Fruit fly (Drosophila melanogaster) whole organism, embryonic: ENCODE results near the gene Kr-h2.
A peak's percentile ranks its signal among the peaks of the same experiment; 100 is the strongest.

Experiments
- Atf-2 ChIP-seq: fragments of 200-800 bp; sonication (Bioruptor generic); optimal IDR thresholded peaks from 2 replicates; lab custom pipeline; 2016; ENCODE audit warnings: missing biosample characterization, missing genetic modification characterization
- B-H1 ChIP-seq: fragments of 200-800 bp; sonication (Bioruptor generic); IDR thresholded peaks from 3 replicates; pipeline ENCODE4 v1.3.6; 2022; ENCODE audit warnings: missing biosample characterization, missing genetic modification characterization
- BEAF-32 ChIP-seq: fragments of 200-800 bp; sonication (Bioruptor generic); optimal IDR thresholded peaks from 3 replicates; lab custom pipeline; 2017; ENCODE audit warnings: missing biosample characterization, missing genetic modification characterization, mild to moderate bottlenecking, moderate library complexity, missing genetic modification reagents
- Bgb ChIP-seq: fragments of 200-800 bp; sonication (Bioruptor generic); IDR thresholded peaks from 2 replicates; pipeline ENCODE4 v1.3.6; 2022; ENCODE audit warnings: missing biosample characterization, missing genetic modification characterization; ENCODE audit not compliant: partially characterized antibody
- CG10147 ChIP-seq: fragments of 200-800 bp; sonication (Bioruptor generic); optimal IDR thresholded peaks from 2 replicates; lab custom pipeline; 2019; ENCODE audit warnings: missing biosample characterization, mild to moderate bottlenecking, missing genetic modification characterization, moderate library complexity
- CG10431 ChIP-seq: fragments of 200-800 bp; sonication (Bioruptor generic); optimal IDR thresholded peaks from 3 replicates; lab custom pipeline; 2018; ENCODE audit warnings: missing biosample characterization, mild to moderate bottlenecking, missing genetic modification characterization
- CG12155 ChIP-seq: fragments of 200-800 bp; sonication (Bioruptor generic); optimal IDR thresholded peaks from 3 replicates; lab custom pipeline; 2016; ENCODE audit warnings: missing biosample characterization, missing genetic modification characterization
- CG13424 ChIP-seq: fragments of 200-800 bp; sonication (Bioruptor generic); optimal IDR thresholded peaks from 2 replicates; lab custom pipeline; 2019; ENCODE audit warnings: missing biosample characterization, mild to moderate bottlenecking, missing genetic modification characterization, moderate library complexity
- CG14860 ChIP-seq: fragments of 200-800 bp; sonication (Bioruptor generic); IDR thresholded peaks from 3 replicates; pipeline ENCODE4 v1.3.6; 2022; ENCODE audit warnings: missing biosample characterization, missing genetic modification characterization; ENCODE audit not compliant: partially characterized antibody
- CG14965 ChIP-seq: fragments of 200-800 bp; sonication (Bioruptor generic); optimal IDR thresholded peaks from 2 replicates; lab custom pipeline; 2016; ENCODE audit warnings: missing biosample characterization, missing genetic modification characterization, borderline replicate concordance
- CG15514 ChIP-seq: fragments of 200-800 bp; sonication (Bioruptor generic); optimal IDR thresholded peaks from 3 replicates; lab custom pipeline; 2017; ENCODE audit warnings: missing biosample characterization, missing genetic modification characterization, mild to moderate bottlenecking, moderate library complexity, missing genetic modification reagents
- CG1792 ChIP-seq: fragments of 200-800 bp; sonication (Bioruptor generic); optimal IDR thresholded peaks from 2 replicates; lab custom pipeline; 2016; ENCODE audit warnings: missing biosample characterization, missing genetic modification characterization
- CG18476 ChIP-seq: fragments of 200-800 bp; sonication (Bioruptor generic); optimal IDR thresholded peaks from 2 replicates; lab custom pipeline; 2016; ENCODE audit warnings: missing biosample characterization, mild to moderate bottlenecking, missing genetic modification characterization
- CG3726 ChIP-seq: fragments of 200-800 bp; sonication (Bioruptor generic); IDR thresholded peaks from 3 replicates; pipeline ENCODE4, ENCODE4 v1.3.6; 2022; ENCODE audit warnings: missing biosample characterization, missing genetic modification characterization
- CG4820 ChIP-seq: fragments of 200-800 bp; sonication (Bioruptor generic); optimal IDR thresholded peaks from 3 replicates; lab custom pipeline; 2016; ENCODE audit warnings: missing biosample characterization, missing genetic modification characterization
- CG5180 ChIP-seq: fragments of 200-800 bp; sonication (Bioruptor generic); optimal IDR thresholded peaks from 3 replicates; lab custom pipeline; 2017; ENCODE audit warnings: missing biosample characterization, missing genetic modification characterization, mild to moderate bottlenecking, moderate library complexity, missing genetic modification reagents
- CG5245 ChIP-seq: fragments of 200-800 bp; sonication (Bioruptor generic); optimal IDR thresholded peaks from 3 replicates; lab custom pipeline; 2016; ENCODE audit warnings: missing biosample characterization, missing genetic modification characterization
- CG5953 ChIP-seq: fragments of 200-800 bp; sonication (Bioruptor generic); IDR thresholded peaks from 2 replicates; pipeline ENCODE4 v1.3.6; 2022; ENCODE audit warnings: missing biosample characterization, missing genetic modification characterization
- CG6765 ChIP-seq: fragments of 200-800 bp; sonication (Bioruptor generic); optimal IDR thresholded peaks from 3 replicates; lab custom pipeline; 2017; ENCODE audit warnings: missing biosample characterization, mild to moderate bottlenecking, missing genetic modification characterization
- CG6791 ChIP-seq: fragments of 200-800 bp; sonication (Bioruptor generic); IDR thresholded peaks from 3 replicates; pipeline ENCODE4 v1.3.6; 2022; ENCODE audit warnings: missing biosample characterization, missing genetic modification characterization; ENCODE audit not compliant: partially characterized antibody
- CG7271 ChIP-seq: fragments of 200-800 bp; sonication (Bioruptor generic); optimal IDR thresholded peaks from 2 replicates; lab custom pipeline; 2018; ENCODE audit warnings: missing biosample characterization, mild to moderate bottlenecking, missing genetic modification characterization, moderate library complexity
- CG7357 ChIP-seq: fragments of 200-800 bp; sonication (Bioruptor generic); IDR thresholded peaks from 3 replicates; pipeline ENCODE4 v1.3.6; 2022; ENCODE audit warnings: missing biosample characterization, missing genetic modification characterization
- CG7745 ChIP-seq: fragments of 200-800 bp; sonication (Bioruptor generic); optimal IDR thresholded peaks from 2 replicates; lab custom pipeline; 2018; ENCODE audit warnings: missing biosample characterization, mild to moderate bottlenecking, missing genetic modification characterization, moderate library complexity
- Dll ChIP-seq: fragments of 200-800 bp; sonication (Bioruptor generic); IDR thresholded peaks from 4 replicates; pipeline ENCODE4 v1.3.6; 2022; ENCODE audit warnings: missing biosample characterization, missing genetic modification characterization; ENCODE audit not compliant: partially characterized antibody
- GATAe ChIP-seq: fragments of 200-800 bp; sonication (Bioruptor generic); conservative IDR thresholded peaks from 2 replicates; pipeline ENCODE4 v1.3.6; 2022; ENCODE audit warnings: missing biosample characterization, missing genetic modification characterization
- H2.0 ChIP-seq: fragments of 200-800 bp; sonication (Bioruptor generic); IDR thresholded peaks from 2 replicates; pipeline ENCODE4 v1.3.6; 2022; ENCODE audit warnings: missing biosample characterization, missing genetic modification characterization
- Hand ChIP-seq: fragments of 200-800 bp; sonication (Bioruptor generic); optimal IDR thresholded peaks from 2 replicates; lab custom pipeline; 2017; ENCODE audit warnings: mild to moderate bottlenecking, missing biosample characterization, missing genetic modification reagents, missing genetic modification characterization
- Hmr ChIP-seq: fragments of 200-800 bp; sonication (Bioruptor generic); optimal IDR thresholded peaks from 3 replicates; lab custom pipeline; 2017; ENCODE audit warnings: mild to moderate bottlenecking, missing biosample characterization, missing genetic modification reagents, missing genetic modification characterization
- Lpt ChIP-seq: fragments of >200 bp; optimal IDR thresholded peaks from 2 replicates; lab custom pipeline; 2018; ENCODE audit warnings: missing biosample characterization, missing genetic modification characterization
- MBD-R2 ChIP-seq: fragments of 200-800 bp; sonication (Bioruptor generic); IDR thresholded peaks from 2 replicates; pipeline ENCODE4 v1.3.6; 2022; ENCODE audit warnings: missing biosample characterization, missing genetic modification characterization
- Nf-YA ChIP-seq: fragments of 200-800 bp; sonication (Bioruptor generic); IDR thresholded peaks from 2 replicates; pipeline ENCODE4 v1.3.6; 2022; ENCODE audit warnings: missing biosample characterization, missing genetic modification characterization
- Sry-β ChIP-seq: fragments of 200-800 bp; sonication (Bioruptor generic); optimal IDR thresholded peaks from 2 replicates; lab custom pipeline; 2018; ENCODE audit warnings: missing biosample characterization, mild to moderate bottlenecking, missing genetic modification characterization, moderate library complexity
- croc ChIP-seq: fragments of 200-800 bp; sonication (Bioruptor generic); conservative IDR thresholded peaks from 3 replicates; pipeline ENCODE4 v1.3.6; 2022; ENCODE audit warnings: missing biosample characterization, missing genetic modification characterization
- danr ChIP-seq: fragments of 200-800 bp; sonication (Bioruptor generic); IDR thresholded peaks from 2 replicates; pipeline ENCODE4 v1.3.6; 2022; ENCODE audit warnings: missing biosample characterization, missing genetic modification characterization
- dpn ChIP-seq, 2 experiments: fragments of 200-800 bp; sonication (Bioruptor generic); optimal IDR thresholded peaks; 3 replicates each; lab custom pipeline; 2016; ENCODE audit warnings: missing biosample characterization in 2 of 2, missing genetic modification characterization in 2 of 2
- emc ChIP-seq: fragments of 200-800 bp; sonication (Bioruptor generic); optimal IDR thresholded peaks from 2 replicates; lab custom pipeline; 2016; ENCODE audit warnings: missing biosample characterization, missing genetic modification characterization
- eve ChIP-seq, 2 experiments: fragments of >200 bp; optimal IDR thresholded peaks; 2 replicates each; lab custom pipeline; 2017; ENCODE audit warnings: missing biosample characterization in 2 of 2, missing genetic modification characterization in 2 of 2
- gcm2 ChIP-seq: fragments of 200-800 bp; sonication (Bioruptor generic); optimal IDR thresholded peaks from 2 replicates; lab custom pipeline; 2016; ENCODE audit warnings: missing biosample characterization, missing genetic modification characterization
- grn ChIP-seq: fragments of 200-800 bp; sonication (Bioruptor generic); optimal IDR thresholded peaks from 3 replicates; lab custom pipeline; 2017; ENCODE audit warnings: missing biosample characterization, missing genetic modification characterization
- insv ChIP-seq, 2 experiments: fragments of 200-800 bp; sonication (Bioruptor generic); optimal IDR thresholded peaks; 3 replicates each; lab custom pipeline; 2016 to 2018; ENCODE audit warnings: missing biosample characterization in 2 of 2, missing genetic modification characterization in 2 of 2
- nom ChIP-seq: fragments of 200-800 bp; sonication (Bioruptor generic); optimal IDR thresholded peaks from 2 replicates; lab custom pipeline; 2017; ENCODE audit warnings: missing biosample characterization, missing genetic modification characterization, mild to moderate bottlenecking, moderate library complexity, missing genetic modification reagents
- otp ChIP-seq: fragments of 200-800 bp; sonication (Bioruptor generic); IDR thresholded peaks from 3 replicates; pipeline ENCODE4, ENCODE4 v1.3.6; 2022; ENCODE audit warnings: missing biosample characterization, missing genetic modification characterization
- ranshi ChIP-seq: fragments of 200-800 bp; sonication (Bioruptor generic); IDR thresholded peaks from 2 replicates; pipeline ENCODE4 v1.3.6; 2022; ENCODE audit warnings: missing biosample characterization, missing genetic modification characterization
- ro ChIP-seq: fragments of 200-800 bp; sonication (Bioruptor generic); IDR thresholded peaks from 2 replicates; pipeline ENCODE4 v1.3.6; 2022; ENCODE audit warnings: missing biosample characterization, missing genetic modification characterization
- row ChIP-seq: fragments of 200-800 bp; sonication (Bioruptor generic); IDR thresholded peaks from 3 replicates; pipeline ENCODE4 v1.3.6; 2022; ENCODE audit warnings: missing biosample characterization, missing genetic modification characterization
- salm ChIP-seq: fragments of 200-800 bp; sonication (Bioruptor generic); optimal IDR thresholded peaks from 2 replicates; lab custom pipeline; 2018; ENCODE audit warnings: missing biosample characterization, mild to moderate bottlenecking, missing genetic modification characterization
- sqz ChIP-seq: fragments of 200-800 bp; sonication (Bioruptor generic); optimal IDR thresholded peaks from 3 replicates; lab custom pipeline; 2018; ENCODE audit warnings: missing biosample characterization, mild to moderate bottlenecking, missing genetic modification characterization
- tin ChIP-seq: fragments of 200-800 bp; sonication (Bioruptor generic); optimal IDR thresholded peaks from 3 replicates; lab custom pipeline; 2016; ENCODE audit warnings: missing biosample characterization, missing genetic modification characterization
- vvl ChIP-seq: fragments of 200-800 bp; sonication (Bioruptor generic); IDR thresholded peaks from 2 replicates; pipeline ENCODE4 v1.3.6; 2022; ENCODE audit warnings: missing biosample characterization, missing genetic modification characterization

Kr-h2 gene

DNA sequence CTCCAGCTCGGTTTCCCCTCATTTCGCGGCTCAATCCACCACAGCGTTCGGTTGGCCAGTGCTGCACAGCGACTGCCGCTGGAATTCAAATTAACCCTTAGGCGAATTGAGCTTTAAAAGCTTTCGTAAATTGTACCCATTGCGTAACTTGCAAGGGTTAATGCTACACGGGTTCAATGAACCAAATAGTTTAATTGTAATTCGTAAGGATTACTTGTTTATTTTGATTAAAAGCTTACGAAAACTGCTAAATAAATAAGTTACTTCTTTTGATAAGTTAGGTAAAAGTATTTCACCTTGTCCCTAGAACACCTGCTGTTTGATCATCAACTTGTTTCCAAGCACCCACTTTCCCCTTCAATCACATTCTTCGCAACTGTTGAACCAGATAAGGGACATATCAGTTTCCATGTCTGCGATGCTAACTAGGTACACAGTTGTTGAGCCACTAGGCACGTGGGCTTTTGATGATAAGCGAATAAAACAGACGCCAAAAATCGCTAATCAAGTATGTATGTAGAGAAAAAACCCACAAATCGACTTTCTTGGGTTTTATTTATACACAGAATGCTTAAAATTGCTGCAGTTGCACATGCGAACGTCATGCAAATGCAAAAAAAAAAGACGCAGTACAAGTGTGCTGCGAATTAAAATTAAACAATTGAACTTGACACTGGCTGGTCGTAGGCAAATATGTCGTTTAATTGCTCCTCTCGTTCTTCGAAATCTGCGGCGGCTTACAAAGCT is 24.6 kb upstream of the Kr-h2 start, which contains the start of gene Pfas (continued):
- TF ChIP-seq Nf-YA (GFP tag; lab: Robert Waterston, UW) (no peak), CG6791 (no peak), BEAF-32 (no peak), B-H1 (GFP tag; lab: Robert Waterston, UW) (no peak), ro (GFP tag; lab: Robert Waterston, UW) (no peak), CG5953 (GFP tag; lab: Robert Waterston, UW) (no peak), CG10431 (GFP tag; lab: Kevin White, UChicago) (no peak), CG7357 (no peak), grn (GFP tag; lab: Kevin White, UChicago) (no peak), CG3726 (peak; percentile 41; the same call in 1 of the 3 replicates), Atf-2 (GFP tag; lab: Kevin White, UChicago) (peak; percentile 15), CG14860 (GFP tag; lab: Robert Waterston, UW) (no peak), CG7271 (tag; lab: Kevin White, UChicago) (no peak), nom (no peak), croc (GFP tag; lab: Robert Waterston, UW) (no peak), salm (no peak), Bgb (GFP tag; lab: Robert Waterston, UW) (peak; percentile 33; the same call in 1 of the 2 replicates), row (GFP tag; lab: Robert Waterston, UW) (peak; percentile 82), CG1792 (GFP tag; lab: Kevin White, UChicago) (peak; percentile 57), CG4820 (peak; percentile 28), ranshi (GFP tag; lab: Robert Waterston, UW) (peak; percentile 64), Lpt (GFP tag; lab: Kevin White, UChicago) (no peak), CG5180 (GFP tag; lab: Kevin White, UChicago) (no peak), CG12155 (GFP tag; lab: Kevin White, UChicago) (peak; percentile 52), eve (GFP tag; optimal IDR thresholded peaks at IDR 0.05; lab: Kevin White, UChicago) (no peak), CG10147 (GFP tag; lab: Kevin White, UChicago) (peak; percentile 30), GATAe (GFP tag; lab: Robert Waterston, UW) (no peak), CG18476 (GFP tag; lab: Kevin White, UChicago) (no peak), CG5245 (no peak), CG6765 (peak; percentile 46), CG13424 (tag; lab: Kevin White, UChicago) (peak; percentile 39), gcm2 (GFP tag; lab: Kevin White, UChicago) (no peak), insv (GFP tag; optimal IDR thresholded peaks at IDR 0.05; lab: Kevin White, UChicago) (no peak), danr (no peak), Hmr (GFP tag; lab: Kevin White, UChicago) (peak; percentile 80), emc (GFP tag; lab: Kevin White, UChicago) (peak; percentile 2), MBD-R2 (GFP tag; lab: Robert Waterston, UW) (peak; percentile 37), CG7745 (tag; lab: Kevin White, UChicago) (no peak), sqz (GFP tag; lab: Kevin White, UChicago) (no peak), Hand (peak; percentile 23), vvl (GFP tag; lab: Robert Waterston, UW) (peak; percentile 47; the same call in 1 of the 2 replicates), Dll (GFP tag; lab: Robert Waterston, UW) (no peak), tin (peak; percentile 5), Sry-β (GFP tag; lab: Kevin White, UChicago) (no peak), CG15514 (GFP tag; lab: Kevin White, UChicago) (peak; percentile 76), dpn (GFP tag; optimal IDR thresholded peaks at IDR 0.05; lab: Kevin White, UChicago) (peak; percentile 58 to 70), CG14965 (GFP tag; lab: Kevin White, UChicago) (no peak), otp (GFP tag; lab: Robert Waterston, UW) (no peak), H2.0 (no peak)
